Worm (Caenorhabditis elegans) whole organism, early embryonic: ENCODE results near the gene F55B11.7.

Experiments
- B0310.2 ChIP-seq: sonication (generic microtip); optimal IDR thresholded peaks from 2 replicates; lab custom pipeline; 2016; ENCODE audit warnings: mild to moderate bottlenecking, missing genetic modification characterization, missing compliant biosample characterization
- aly-1 ChIP-seq: sonication (generic microtip); optimal IDR thresholded peaks from 2 replicates; lab custom pipeline; 2016; ENCODE audit warnings: missing genetic modification characterization, missing compliant biosample characterization
- ama-1 ChIP-seq: fragments of 150-350 bp; optimal IDR thresholded peaks from 2 replicates; lab custom pipeline; 2014
- ets-7 ChIP-seq: sonication (generic microtip); optimal IDR thresholded peaks from 2 replicates; lab custom pipeline; 2016; ENCODE audit warnings: missing genotype, missing genetic modification characterization, missing compliant biosample characterization
- flt-1 ChIP-seq: fragments of 200-800 bp; sonication (Bioruptor generic); IDR thresholded peaks from 2 replicates; pipeline ENCODE4 v1.3.6; 2022; ENCODE audit warnings: missing genetic modification characterization, missing compliant biosample characterization
- hmg-4 ChIP-seq: fragments of 200-800 bp; sonication (Bioruptor generic); optimal IDR thresholded peaks from 2 replicates; lab custom pipeline; 2018; ENCODE audit warnings: mild to moderate bottlenecking, missing genetic modification characterization, missing compliant biosample characterization
- sea-1 ChIP-seq: fragments of 200-800 bp; sonication (Bioruptor generic); conservative IDR thresholded peaks from 2 replicates; pipeline ENCODE4 v1.3.6; 2022; ENCODE audit warnings: missing genetic modification characterization, missing compliant biosample characterization
- tbx-11 ChIP-seq: fragments of 200-800 bp; sonication (Bioruptor generic); IDR thresholded peaks from 2 replicates; pipeline ENCODE4 v1.3.6; 2022; ENCODE audit warnings: missing genetic modification characterization, missing compliant biosample characterization
- tra-4 ChIP-seq: sonication (generic microtip); optimal IDR thresholded peaks from 2 replicates; lab custom pipeline; 2017; ENCODE audit warnings: missing genetic modification characterization, missing compliant biosample characterization

DNA sequence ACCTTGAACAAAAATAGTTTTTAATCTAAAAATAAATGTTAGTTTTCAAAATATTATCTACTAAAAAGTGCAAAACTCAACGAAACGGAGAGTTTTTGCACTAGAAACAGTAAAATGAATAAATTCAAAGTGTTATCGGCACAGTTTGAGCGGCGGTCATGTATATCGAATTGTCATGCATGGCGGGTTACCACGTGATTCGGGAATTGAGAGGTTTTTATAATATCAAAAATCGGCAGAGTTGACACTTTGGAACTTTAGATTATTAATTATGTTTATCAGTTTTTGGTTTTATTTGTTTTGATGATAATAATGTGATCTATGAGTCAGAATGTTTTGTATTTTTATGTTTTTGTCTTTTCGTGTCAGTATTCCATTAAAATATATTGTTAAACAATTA lies 8.5 kb downstream of the F55B11.7 start:
- TF ChIP-seq tbx-11 (no peak), flt-1 (no peak), ets-7 (no peak), B0310.2 (tag; lab: Kevin White, UChicago) (no peak), aly-1 (tag; lab: Kevin White, UChicago) (no peak), ama-1 (lab: Kevin White, UChicago) (no peak), tra-4 (no peak), hmg-4 (GFP tag; lab: Kevin White, UChicago) (no peak), sea-1 (no peak)
